Worm (Caenorhabditis elegans) whole organism, mixed stage, embryonic: Measurements from ENCODE around the gene cyld-1.

Experiments
- elt-3 ChIP-seq: fragments of 150-350 bp; optimal IDR thresholded peaks from 2 replicates; lab custom pipeline; 2014; ENCODE audit warnings: missing biosample characterization, missing genetic modification characterization
- hlh-1 ChIP-seq: fragments of 150-350 bp; optimal IDR thresholded peaks from 2 replicates; lab custom pipeline; 2014; ENCODE audit warnings: missing biosample characterization, missing genetic modification reagents, missing genetic modification characterization
- lin-13 ChIP-seq: fragments of 150-350 bp; optimal IDR thresholded peaks from 2 replicates; lab custom pipeline; 2014; ENCODE audit warnings: missing biosample characterization, missing genetic modification characterization
- mab-5 ChIP-seq: fragments of 150-350 bp; optimal IDR thresholded peaks from 2 replicates; lab custom pipeline; 2014; ENCODE audit warnings: missing biosample characterization, missing genetic modification characterization
- nhr-12 ChIP-seq: fragments of 150-350 bp; optimal IDR thresholded peaks from 2 replicates; lab custom pipeline; 2014; ENCODE audit warnings: missing biosample characterization, missing genetic modification characterization
- snpc-4 ChIP-seq: fragments of 150-350 bp; optimal IDR thresholded peaks from 2 replicates; lab custom pipeline; 2014; ENCODE audit warnings: missing biosample characterization, missing genetic modification characterization

- TF ChIP-seq mab-5 (tag; lab: Kevin White, UChicago): no peak
- TF ChIP-seq nhr-12: no peak
- no peak for TF ChIP-seq hlh-1 (tag; lab: Kevin White, UChicago)
- TF ChIP-seq snpc-4: no peak
- TF ChIP-seq elt-3 (tag; lab: Kevin White, UChicago): no peak
- no peak for TF ChIP-seq lin-13 (tag; lab: Kevin White, UChicago)
Measured at ce11 chrIII:9874515-9874914, 35.9 kb downstream of the cyld-1 start.
